Fruit fly (Drosophila melanogaster): Measurements from ENCODE around the gene CG43965.

The CG43965 gene

DNA sequence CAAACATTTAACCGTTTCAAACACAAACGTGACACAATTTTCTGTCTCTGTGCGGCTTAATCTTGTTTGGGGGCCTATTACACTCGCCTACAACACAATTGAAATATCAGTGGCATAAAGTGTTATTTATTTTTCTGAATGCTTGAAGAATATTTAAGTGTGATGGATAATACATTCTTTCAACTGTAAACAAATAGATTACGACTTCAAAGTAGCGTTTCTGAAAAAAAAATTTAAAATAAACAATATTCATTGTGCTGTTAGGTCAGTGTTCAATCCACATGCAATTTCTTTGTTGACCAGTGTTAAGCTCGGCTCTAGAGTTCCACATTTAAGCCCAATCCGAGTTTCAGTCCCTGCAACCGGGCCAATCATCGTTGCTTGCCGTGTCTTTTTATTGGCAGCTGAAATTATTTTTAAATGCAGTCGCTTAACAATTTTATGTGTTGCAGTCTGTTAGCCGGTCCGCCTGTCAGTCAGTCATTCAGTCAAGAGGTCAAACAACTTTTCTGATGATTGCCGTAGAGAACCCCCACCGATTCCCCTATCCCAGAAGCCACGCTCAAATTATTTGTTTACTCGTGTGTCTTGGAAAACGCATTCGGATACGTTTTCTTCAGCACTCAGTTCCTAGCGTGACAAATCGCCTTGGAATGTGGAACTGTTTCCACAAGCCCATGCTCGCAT lies 47.6 kb upstream of the CG43965 start (continued):
- TF ChIP-seq Eip74EF (GFP tag; optimal IDR thresholded peaks at IDR 0.05) = peak in 1 of 2 experiments; percentile 77
- TF ChIP-seq CG14014 (GFP tag; IDR thresholded peaks at IDR 0.05) = peak; percentile 67; the same call in 1 of the 2 replicates
- TF ChIP-seq gfzf (GFP tag; optimal IDR thresholded peaks at IDR 0.05) = no peak
- TF ChIP-seq CG16779 (GFP tag; IDR thresholded peaks at IDR 0.05) = no peak
- TF ChIP-seq CG17359 (tag; optimal IDR thresholded peaks at IDR 0.05) = peak; percentile 79
- TF ChIP-seq Hr39 (optimal IDR thresholded peaks at IDR 0.05) = no peak
- TF ChIP-seq CG15269 (tag; optimal IDR thresholded peaks at IDR 0.05) = peak; percentile 83
- TF ChIP-seq Sin3A (optimal IDR thresholded peaks at IDR 0.05) = no peak
- peak; percentile 74 for TF ChIP-seq Xbp1 (GFP tag; optimal IDR thresholded peaks at IDR 0.05)
- peak; percentile 77 for TF ChIP-seq tgo (GFP tag; IDR thresholded peaks at IDR 0.05)
- peak; percentile 3 for TF ChIP-seq ERR (GFP tag; optimal IDR thresholded peaks at IDR 0.05)
- TF ChIP-seq CG1603 (tag; optimal IDR thresholded peaks at IDR 0.05) = peak; percentile 77
- TF ChIP-seq br (optimal IDR thresholded peaks at IDR 0.05) = no peak
- peak; percentile 83 for TF ChIP-seq row (GFP tag; IDR thresholded peaks at IDR 0.05)
- peak; percentile 60 for TF ChIP-seq CG1602 (GFP tag; optimal IDR thresholded peaks at IDR 0.05)
- no peak for TF ChIP-seq slou (GFP tag; optimal IDR thresholded peaks at IDR 0.05)

- TF ChIP-seq z (GFP tag; IDR thresholded peaks at IDR 0.05) = 0 out of 3 replicates have a peak, but pooled peaks have one; percentile 52
- no peak for TF ChIP-seq CG8290 (GFP tag; optimal IDR thresholded peaks at IDR 0.05)
- peak in 1 of 2 experiments; percentile 2 for TF ChIP-seq CG8290 (tag; optimal IDR thresholded peaks at IDR 0.05)
- TF ChIP-seq Rfx (GFP tag; IDR thresholded peaks at IDR 0.05) = peak; percentile 17; the same call in 1 of the 2 replicates
- TF ChIP-seq Myb (GFP tag; optimal IDR thresholded peaks at IDR 0.05) = no peak
- TF ChIP-seq CG17359 (tag; optimal IDR thresholded peaks at IDR 0.05) = peak; percentile 5
- TF ChIP-seq Med (GFP tag) = peak; percentile 49
- TF ChIP-seq odd (GFP tag; optimal IDR thresholded peaks at IDR 0.05) = peak; percentile 1
- peak; percentile 21 for TF ChIP-seq fd64A (GFP tag; optimal IDR thresholded peaks at IDR 0.05)
- TF ChIP-seq fd102C (GFP tag; optimal IDR thresholded peaks at IDR 0.05) = no peak
- TF ChIP-seq pros (GFP tag; optimal IDR thresholded peaks at IDR 0.05) = peak; percentile 78
- peak; percentile 51 for TF ChIP-seq ATbp (GFP tag; optimal IDR thresholded peaks at IDR 0.05)
- TF ChIP-seq CG32767 (GFP tag; IDR thresholded peaks at IDR 0.05) = no peak
- no peak for TF ChIP-seq B-H2 (GFP tag; optimal IDR thresholded peaks at IDR 0.05)
- peak; percentile 1 for TF ChIP-seq CG3407 (GFP tag; optimal IDR thresholded peaks at IDR 0.05)
- peak; percentile 17; the same call in 1 of the 2 replicates for TF ChIP-seq Xrp1 (GFP tag; IDR thresholded peaks at IDR 0.05)
- peak; percentile 89 for TF ChIP-seq abd-A (tag; optimal IDR thresholded peaks at IDR 0.05)
- peak; percentile 47 for TF ChIP-seq kni (GFP tag; optimal IDR thresholded peaks at IDR 0.05)
- peak; percentile 8 for TF ChIP-seq Asciz (GFP tag; optimal IDR thresholded peaks at IDR 0.05)
- no peak for TF ChIP-seq unc-4 (GFP tag; IDR thresholded peaks at IDR 0.05; ENCODE audit: partially characterized antibody)
- TF ChIP-seq sens (GFP tag) = peak; percentile 75
- TF ChIP-seq gsb-n (tag; optimal IDR thresholded peaks at IDR 0.05) = peak; percentile 70
- 0 out of 3 replicates have a peak, but pooled peaks have one; percentile 24 for TF ChIP-seq so (GFP tag; IDR thresholded peaks at IDR 0.05)
- peak; percentile 28 for TF ChIP-seq Blimp-1 (GFP tag; optimal IDR thresholded peaks at IDR 0.05)
- TF ChIP-seq oc (tag; optimal IDR thresholded peaks at IDR 0.05) = peak; percentile 87
- peak; percentile 88 for TF ChIP-seq Awh (GFP tag; IDR thresholded peaks at IDR 0.05)
These were observed 45.1 kb upstream of the CG43965 start for dm6 chr3L:8770616-8771229.
